Worm (Caenorhabditis elegans): ENCODE results near the gene F41B4.1.

F41B4.1 gene

DNA sequence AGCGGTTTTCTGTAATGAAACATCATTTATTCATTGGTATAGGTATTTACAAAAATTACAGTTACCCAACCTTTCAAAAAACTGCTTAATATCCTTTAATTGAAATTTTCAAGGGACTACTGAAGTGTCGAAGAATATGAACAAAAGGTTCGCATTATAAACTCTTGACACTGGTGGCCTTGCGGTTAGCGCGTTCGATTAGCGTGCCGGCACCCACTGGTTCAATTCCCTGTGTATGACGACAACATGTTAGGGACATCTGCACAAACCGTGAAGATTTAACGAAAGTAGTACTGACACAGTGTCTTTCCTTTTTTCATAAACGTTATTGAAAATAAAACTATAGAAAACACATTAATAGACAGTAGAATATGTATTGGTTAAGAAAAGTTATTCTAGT, 42.0 kb upstream of the F41B4.1 start (continued):
- TF ChIP-seq egl-43 (GFP tag; IDR thresholded peaks at IDR 0.05): peak; percentile 96
- peak; percentile 75 for TF ChIP-seq spr-1 (tag; optimal IDR thresholded peaks at IDR 0.05)
- no peak for TF ChIP-seq nhr-77 (tag; optimal IDR thresholded peaks at IDR 0.05)
- peak; percentile 90 for TF ChIP-seq madf-9 (GFP tag; conservative IDR thresholded peaks at IDR 0.05)
- no peak for TF ChIP-seq aly-2 (tag; optimal IDR thresholded peaks at IDR 0.05)
- TF ChIP-seq fkh-10 (GFP tag; optimal IDR thresholded peaks at IDR 0.05): no peak
- TF ChIP-seq ceh-62 (tag; optimal IDR thresholded peaks at IDR 0.05): no peak
- peak; percentile 84 to 88; a peak in 3 of 4 replicates for TF ChIP-seq madf-5 (GFP tag; IDR thresholded peaks at IDR 0.05)
- no peak for TF ChIP-seq ztf-11 (tag; optimal IDR thresholded peaks at IDR 0.05)
- peak; percentile 85 for TF ChIP-seq T26A8.4 (GFP tag; IDR thresholded peaks at IDR 0.05)
- TF ChIP-seq ZK546.5 (tag; optimal IDR thresholded peaks at IDR 0.05): no peak
- peak; percentile 81 for TF ChIP-seq ctbp-1 (GFP tag; IDR thresholded peaks at IDR 0.05)
- TF ChIP-seq nhr-102 (tag; optimal IDR thresholded peaks at IDR 0.05): peak; percentile 66
- TF ChIP-seq nhr-10 (tag; optimal IDR thresholded peaks at IDR 0.05): no peak
- TF ChIP-seq T20F7.1 (GFP tag; optimal IDR thresholded peaks at IDR 0.05): peak; percentile 60
- no peak for TF ChIP-seq nhr-25 (tag; optimal IDR thresholded peaks at IDR 0.05; ENCODE audit: borderline replicate concordance, insufficient read depth)
- no peak for TF ChIP-seq daf-12 (tag; optimal IDR thresholded peaks at IDR 0.05)
- TF ChIP-seq attf-4 (tag; optimal IDR thresholded peaks at IDR 0.05): no peak
- TF ChIP-seq ces-1 (GFP tag; optimal IDR thresholded peaks at IDR 0.05): no peak
- peak; percentile 73 for TF ChIP-seq rbr-2 (tag; optimal IDR thresholded peaks at IDR 0.05)
- peak; percentile 61 for TF ChIP-seq nhr-48 (tag; optimal IDR thresholded peaks at IDR 0.05)
- peak; percentile 91 for TF ChIP-seq arid-1 (GFP tag; conservative IDR thresholded peaks at IDR 0.05)
- peak; percentile 89 for TF ChIP-seq daf-19 (GFP tag; conservative IDR thresholded peaks at IDR 0.05)
- TF ChIP-seq lin-38 (GFP tag; IDR thresholded peaks at IDR 0.05): no peak; the same call in 1 of the 2 replicates
- no peak for TF ChIP-seq nhr-11 (tag; optimal IDR thresholded peaks at IDR 0.05)
- TF ChIP-seq Y48G9A.11 (GFP tag; IDR thresholded peaks at IDR 0.05): peak; percentile 73
- peak; percentile 72 for TF ChIP-seq tra-1 (GFP tag; IDR thresholded peaks at IDR 0.05)
- TF ChIP-seq hmg-1.1 (GFP tag; IDR thresholded peaks at IDR 0.05): peak; percentile 76
- peak; percentile 99 for TF ChIP-seq aha-1 (tag)
- TF ChIP-seq sdz-12 (GFP tag; optimal IDR thresholded peaks at IDR 0.05): no peak
- TF ChIP-seq hif-1 (tag; optimal IDR thresholded peaks at IDR 0.05): peak; percentile 10 to 35
- TF ChIP-seq dmd-9 (GFP tag; IDR thresholded peaks at IDR 0.05): peak; percentile 69; the same call in 1 of the 2 replicates
- no peak for TF ChIP-seq ztf-7 (tag; optimal IDR thresholded peaks at IDR 0.05)
- TF ChIP-seq F44E2.7 (GFP tag; IDR thresholded peaks at IDR 0.05): peak; percentile 81; the same call in 1 of the 2 replicates
- peak; percentile 64; the same call in 1 of the 2 replicates for TF ChIP-seq ceh-20 (GFP tag; IDR thresholded peaks at IDR 0.05)
- TF ChIP-seq php-3 (GFP tag; IDR thresholded peaks at IDR 0.05): peak; percentile 85
- TF ChIP-seq hlh-11 (tag; optimal IDR thresholded peaks at IDR 0.05): peak; percentile 68
- TF ChIP-seq nhr-6 (tag; optimal IDR thresholded peaks at IDR 0.05): no peak
- no peak for TF ChIP-seq set-16 (GFP tag; IDR thresholded peaks at IDR 0.05)

DNA sequence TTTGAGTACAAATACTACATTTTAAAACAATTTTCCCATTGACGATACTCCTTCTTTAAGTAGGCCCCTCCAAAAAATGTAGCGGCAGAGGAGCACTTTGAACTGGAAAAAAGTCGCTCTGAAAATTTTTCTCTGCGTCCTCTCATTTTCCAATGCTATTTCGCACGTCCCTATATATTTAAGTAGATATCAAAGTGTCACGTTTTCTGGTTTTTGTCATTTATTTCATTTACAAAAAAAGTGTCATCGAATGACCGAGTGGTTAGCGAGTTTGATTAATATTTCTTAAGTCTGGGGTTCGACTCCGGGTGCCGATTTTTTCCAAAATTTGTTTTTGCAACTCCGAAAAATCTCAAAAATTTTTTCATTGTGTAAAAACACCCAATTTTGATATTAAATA, 41.2 kb upstream of the F41B4.1 start:
- TF ChIP-seq lin-39 (tag; optimal IDR thresholded peaks at IDR 0.05) (no peak), lim-7 (GFP tag; IDR thresholded peaks at IDR 0.05) (peak; percentile 50; the same call in 1 of the 2 replicates)

ce11 chrX:6865839-6866238, 40.2 kb upstream of the F41B4.1 start, which contains the start of gene odr-10:
odr-10 (minus strand) TSS chrX:6865939.
- TF ChIP-seq aly-2 (tag; optimal IDR thresholded peaks at IDR 0.05) (no peak), nhr-25 (tag; optimal IDR thresholded peaks at IDR 0.05; ENCODE audit: borderline replicate concordance, insufficient read depth) (no peak), ctbp-1 (GFP tag; IDR thresholded peaks at IDR 0.05) (no peak), nhr-76 (tag; optimal IDR thresholded peaks at IDR 0.05) (no peak), ceh-20 (GFP tag; IDR thresholded peaks at IDR 0.05) (no peak), arid-1 (GFP tag; conservative IDR thresholded peaks at IDR 0.05) (no peak), lin-38 (GFP tag; IDR thresholded peaks at IDR 0.05) (no peak), dmd-9 (GFP tag; IDR thresholded peaks at IDR 0.05) (no peak), sdz-12 (GFP tag; optimal IDR thresholded peaks at IDR 0.05) (no peak), saeg-2 (GFP tag; IDR thresholded peaks at IDR 0.05) (no peak), nhr-11 (tag; optimal IDR thresholded peaks at IDR 0.05) (no peak), skn-1 (tag; optimal IDR thresholded peaks at IDR 0.05) (no peak), ZK546.5 (tag; optimal IDR thresholded peaks at IDR 0.05) (no peak), spr-3 (GFP tag; optimal IDR thresholded peaks at IDR 0.05) (no peak), vab-7 (GFP tag; IDR thresholded peaks at IDR 0.05) (no peak), daf-19 (GFP tag; conservative IDR thresholded peaks at IDR 0.05) (no peak), spr-1 (tag; optimal IDR thresholded peaks at IDR 0.05) (no peak), nhr-111 (GFP tag; optimal IDR thresholded peaks at IDR 0.05) (no peak), T20F7.1 (GFP tag; optimal IDR thresholded peaks at IDR 0.05) (no peak), daf-16 (GFP tag; optimal IDR thresholded peaks at IDR 0.05) (no peak), daf-16 (tag; optimal IDR thresholded peaks at IDR 0.05) (no peak)
